Fruit fly (Drosophila melanogaster) whole organism, larva: ENCODE data around the gene CG33310.
A peak's percentile ranks its signal among the peaks of the same experiment; 100 is the strongest.

ENCODE experiments used
- noc ChIP-seq: fragments of 200-800 bp; sonication (Bioruptor generic); optimal IDR thresholded peaks from 3 replicates; lab custom pipeline; 2019; ENCODE audit warnings: missing biosample characterization, mild to moderate bottlenecking, missing genetic modification characterization, moderate library complexity

CG33310 gene

dm6 chr2L:15026582-15026981, at the start of gene CG33310:
CG33310 (plus strand) TSS chr2L:15026882.
- TF ChIP-seq noc: no peak

DNA sequence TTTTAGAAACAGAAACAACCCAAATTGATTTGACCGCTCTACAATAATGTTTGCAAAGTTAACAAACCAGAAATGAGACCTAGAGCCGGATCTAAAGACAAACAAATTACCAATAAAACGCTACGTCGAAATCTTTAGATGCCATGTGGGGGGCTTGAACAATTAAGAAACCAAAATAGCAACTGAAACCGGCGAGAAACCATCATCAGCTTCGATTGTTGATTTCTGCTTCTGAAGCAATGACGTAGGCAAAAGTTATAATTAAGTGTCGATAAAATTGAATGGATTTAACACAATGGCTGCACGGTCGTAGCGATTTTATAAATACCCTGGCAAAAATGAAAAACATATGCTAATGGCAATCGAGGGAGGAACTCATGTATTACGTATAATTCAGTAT, 33.8 kb upstream of the CG33310 start:
- TF ChIP-seq noc: peak; percentile 16

- TF ChIP-seq noc: no peak
Measured at dm6 chr2L:14994834-14995506, 31.7 kb upstream of the CG33310 start.

- TF ChIP-seq noc: peak; percentile 38
Measured at dm6 chr2L:14995594-14996463, 30.9 kb upstream of the CG33310 start.

DNA sequence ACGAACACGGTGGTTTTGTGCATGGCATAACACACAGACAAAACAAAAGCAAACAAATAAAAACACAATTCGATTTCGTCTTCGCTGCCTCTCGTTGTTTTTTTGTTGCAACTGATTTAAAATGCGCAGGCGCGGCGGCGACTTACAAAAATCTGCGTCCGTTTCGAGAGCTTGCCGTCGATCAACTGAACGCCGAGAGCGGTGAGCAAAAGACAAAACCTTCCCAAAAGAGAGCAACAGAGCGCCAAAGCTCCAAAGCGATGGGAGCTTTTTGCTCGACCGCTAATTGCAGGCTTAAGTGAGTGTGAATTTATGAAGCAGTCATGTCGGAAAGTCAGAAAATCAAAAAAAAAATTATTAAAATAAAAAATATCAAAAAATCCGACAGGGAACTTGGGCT, 29.3 kb upstream of the CG33310 start, which contains the start of gene mol:
Gene mol (minus strand): TSS at position 190 of the 400 bp plus-strand sequence.
- no peak for TF ChIP-seq noc

DNA sequence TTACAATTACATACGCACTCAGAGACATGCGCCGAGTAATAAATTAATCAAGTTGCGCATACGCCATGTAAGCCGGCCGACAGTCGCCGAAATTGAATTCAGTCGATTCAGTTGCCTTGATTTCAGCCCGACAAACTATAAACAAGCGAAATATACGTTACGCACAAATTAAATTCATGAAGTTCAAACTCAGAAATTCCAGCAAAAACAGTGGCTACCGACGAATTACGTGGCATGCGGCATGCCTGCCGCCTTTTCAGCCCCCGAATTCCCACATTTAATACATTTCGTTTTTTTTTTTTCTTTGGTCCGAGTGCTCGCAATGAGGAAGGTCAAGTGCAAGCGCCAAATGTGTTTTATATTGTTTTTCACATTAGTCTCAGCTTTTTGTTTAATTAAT, 26.3 kb upstream of the CG33310 start:
- TF ChIP-seq noc: no peak

dm6 chr2L:15001847-15002246, 24.8 kb upstream of the CG33310 start:
- TF ChIP-seq noc: no peak

dm6 chr2L:15005505-15005904, 21.2 kb upstream of the CG33310 start, which contains the start of gene DCTN5-p25:
DCTN5-p25 (plus strand) TSS chr2L:15005733.
- no peak for TF ChIP-seq noc

- TF ChIP-seq noc: no peak
Measured at dm6 chr2L:15007331-15007863, 19.3 kb upstream of the CG33310 start, which contains the start of the genes Ankrd49 and NC2beta. Ankrd49 (minus strand) TSS chr2L:15007431. NC2beta (plus strand) TSS chr2L:15007813.

- no peak for TF ChIP-seq noc
Measured at dm6 chr2L:15008034-15008433, 18.6 kb upstream of the CG33310 start.

dm6 chr2L:15009703-15010102, 17.0 kb upstream of the CG33310 start, which contains the start of the genes THG and Rnmt:
THG (minus strand) TSS chr2L:15009724.
Rnmt (plus strand) TSS chr2L:15009939.
- peak; percentile 76 for TF ChIP-seq noc

dm6 chr2L:15011779-15012178, 14.9 kb upstream of the CG33310 start:
- no peak for TF ChIP-seq noc

dm6 chr2L:15013523-15013922, 13.2 kb upstream of the CG33310 start:
- no peak for TF ChIP-seq noc

dm6 chr2L:15016031-15016430, 10.7 kb upstream of the CG33310 start, which contains the start of gene GABA-B-R1:
GABA-B-R1 (plus strand) TSS chr2L:15016331.
- TF ChIP-seq noc: no peak

DNA sequence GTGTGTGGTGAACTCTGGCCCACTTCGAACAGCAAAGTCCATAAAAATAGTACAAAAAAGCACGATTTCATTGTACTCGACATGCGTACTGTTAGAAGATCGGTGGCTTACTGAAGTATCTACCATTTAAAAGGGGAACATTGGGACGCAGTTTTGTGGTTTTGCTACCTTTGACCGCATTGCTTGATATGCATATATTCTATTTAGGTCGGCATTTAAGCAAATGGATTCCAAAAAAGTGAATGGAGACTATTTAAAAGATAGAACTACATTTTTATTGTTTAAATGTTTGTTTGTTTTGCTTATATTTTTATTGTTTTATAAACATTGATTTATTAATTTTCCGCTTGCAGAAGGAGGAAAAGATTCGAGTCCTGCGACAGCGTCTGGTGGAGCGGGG, 5.0 kb downstream of the CG33310 start, which contains the start of gene CG31832:
Gene CG31832 (minus strand): TSS at position 101 of the 400 bp plus-strand sequence.
- no peak for TF ChIP-seq noc

dm6 chr2L:15035366-15035765, 8.7 kb downstream of the CG33310 start, which contains the start of gene yellow-c:
yellow-c (plus strand) TSS chr2L:15035394.
- TF ChIP-seq noc: no peak
